Fruit fly (Drosophila melanogaster) Kc167 (cell line): ENCODE results near the gene CG42577.
"Not testable (repeated sequence)": the region's sequence is repeated elsewhere in the genome, so short reads cannot be mapped to it uniquely, and the experiment has no call there.

Source experiments
- Myc ChIP-seq: fragments of >200 bp; optimal IDR thresholded peaks from 2 replicates; lab custom pipeline; 2017; ENCODE audit warnings: missing external identifiers
- Sin3A ChIP-seq: fragments of >200 bp; optimal IDR thresholded peaks from 2 replicates; lab custom pipeline; 2018; ENCODE audit warnings: missing external identifiers
- h ChIP-seq: fragments of >200 bp; optimal IDR thresholded peaks from 3 replicates; lab custom pipeline; 2018; ENCODE audit warnings: missing external identifiers
- insv ChIP-seq: fragments of >200 bp; optimal IDR thresholded peaks from 3 replicates; lab custom pipeline; 2018; ENCODE audit warnings: missing external identifiers
- psq ChIP-seq: fragments of >200 bp; optimal IDR thresholded peaks from 2 replicates; lab custom pipeline; 2017; ENCODE audit warnings: missing external identifiers
- ttk ChIP-seq: sonication (Bioruptor generic); optimal IDR thresholded peaks from 2 replicates; lab custom pipeline; 2017; ENCODE audit warnings: missing external identifiers

The CG42577 gene

dm6 chrX:20258939-20259338 lies at the start of gene CG42577:
CG42577 (plus strand) TSS chrX:20259239.
- not testable (repeated sequence) for TF ChIP-seq h; ttk (lab: Kevin White, UChicago); insv (lab: Kevin White, UChicago)

DNA sequence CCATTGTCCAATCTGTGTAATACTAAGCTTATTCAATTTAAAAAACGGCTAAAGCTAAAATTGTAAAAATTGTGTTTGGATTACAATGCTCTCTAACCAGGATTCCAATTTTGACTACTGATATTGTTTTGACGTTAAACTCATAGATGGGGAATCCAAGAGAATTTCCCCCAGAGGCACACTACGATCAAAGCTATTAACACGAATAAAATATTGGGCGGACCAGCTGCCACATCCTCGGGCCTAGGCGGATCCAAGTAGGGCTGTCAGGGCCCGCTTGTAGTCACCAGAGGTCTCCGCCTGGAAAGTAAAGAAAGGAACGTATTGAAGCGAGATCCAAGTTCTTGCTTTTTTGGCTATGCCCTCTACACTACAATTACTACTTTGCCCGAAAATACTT lies 49.5 kb upstream of the CG42577 start, which contains the start of gene SdicB:
Gene SdicB, minus strand, starts transcription at position 101 of the 400 bp plus-strand sequence.
- not testable (repeated sequence) for TF ChIP-seq Myc, Sin3A, psq (lab: Kevin White, UChicago)

DNA sequence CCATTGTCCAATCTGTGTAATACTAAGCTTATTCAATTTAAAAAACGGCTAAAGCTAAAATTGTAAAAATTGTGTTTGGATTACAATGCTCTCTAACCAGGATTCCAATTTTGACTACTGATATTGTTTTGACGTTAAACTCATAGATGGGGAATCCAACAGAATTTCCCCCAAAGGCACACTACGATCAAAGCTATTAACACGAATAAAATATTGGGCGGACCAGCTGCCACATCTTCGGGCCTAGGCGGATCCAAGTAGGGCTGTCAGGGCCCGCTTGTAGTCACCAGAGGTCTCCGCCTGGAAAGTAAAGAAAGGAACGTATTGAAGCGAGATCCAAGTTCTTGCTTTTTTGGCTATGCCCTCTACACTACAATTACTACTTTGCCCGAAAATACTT lies 41.9 kb upstream of the CG42577 start, which contains the start of gene SdicC:
Gene SdicC, minus strand, starts transcription at position 101 of the 400 bp plus-strand sequence.
- not testable (repeated sequence) for TF ChIP-seq Myc, Sin3A, insv (lab: Kevin White, UChicago)

DNA sequence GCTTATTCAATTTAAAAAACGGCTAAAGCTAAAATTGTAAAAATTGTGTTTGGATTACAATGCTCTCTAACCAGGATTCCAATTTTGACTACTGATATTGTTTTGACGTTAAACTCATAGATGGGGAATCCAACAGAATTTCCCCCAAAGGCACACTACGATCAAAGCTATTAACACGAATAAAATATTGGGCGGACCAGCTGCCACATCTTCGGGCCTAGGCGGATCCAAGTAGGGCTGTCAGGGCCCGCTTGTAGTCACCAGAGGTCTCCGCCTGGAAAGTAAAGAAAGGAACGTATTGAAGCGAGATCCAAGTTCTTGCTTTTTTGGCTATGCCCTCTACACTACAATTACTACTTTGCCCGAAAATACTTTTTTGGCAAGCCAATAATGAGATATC lies 34.1 kb upstream of the CG42577 start, which contains the start of gene Sdic4:
Gene Sdic4, minus strand, starts transcription at position 101 of the 400 bp plus-strand sequence.
- TF ChIP-seq Sin3A (lab: Kevin White, UChicago); Myc (lab: Kevin White, UChicago); h: not testable (repeated sequence)

DNA sequence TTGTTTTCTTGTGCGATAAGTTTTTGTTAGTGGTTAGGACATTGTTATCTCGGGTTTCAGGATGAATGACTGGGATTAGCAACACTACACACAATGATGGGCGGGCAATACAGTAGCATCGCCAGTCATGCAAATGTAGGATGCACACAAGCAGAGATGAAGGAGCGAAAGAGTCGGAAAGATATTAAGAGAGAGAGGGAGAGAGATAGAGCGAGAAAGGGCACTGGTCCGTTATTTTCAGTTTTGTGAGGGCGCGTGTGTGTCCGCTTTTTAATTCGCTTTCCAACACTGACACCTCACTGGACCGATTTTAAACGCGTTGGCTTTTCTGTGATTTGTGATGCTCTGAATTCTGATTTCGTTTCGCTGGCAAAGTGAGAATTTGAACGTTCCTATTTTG lies 27.4 kb upstream of the CG42577 start:
- no peak for TF ChIP-seq Sin3A (lab: Kevin White, UChicago)
- TF ChIP-seq h = no peak
- no peak for TF ChIP-seq Myc (lab: Kevin White, UChicago)
- no peak for TF ChIP-seq psq (lab: Kevin White, UChicago)
- TF ChIP-seq insv (lab: Kevin White, UChicago) = no peak

DNA sequence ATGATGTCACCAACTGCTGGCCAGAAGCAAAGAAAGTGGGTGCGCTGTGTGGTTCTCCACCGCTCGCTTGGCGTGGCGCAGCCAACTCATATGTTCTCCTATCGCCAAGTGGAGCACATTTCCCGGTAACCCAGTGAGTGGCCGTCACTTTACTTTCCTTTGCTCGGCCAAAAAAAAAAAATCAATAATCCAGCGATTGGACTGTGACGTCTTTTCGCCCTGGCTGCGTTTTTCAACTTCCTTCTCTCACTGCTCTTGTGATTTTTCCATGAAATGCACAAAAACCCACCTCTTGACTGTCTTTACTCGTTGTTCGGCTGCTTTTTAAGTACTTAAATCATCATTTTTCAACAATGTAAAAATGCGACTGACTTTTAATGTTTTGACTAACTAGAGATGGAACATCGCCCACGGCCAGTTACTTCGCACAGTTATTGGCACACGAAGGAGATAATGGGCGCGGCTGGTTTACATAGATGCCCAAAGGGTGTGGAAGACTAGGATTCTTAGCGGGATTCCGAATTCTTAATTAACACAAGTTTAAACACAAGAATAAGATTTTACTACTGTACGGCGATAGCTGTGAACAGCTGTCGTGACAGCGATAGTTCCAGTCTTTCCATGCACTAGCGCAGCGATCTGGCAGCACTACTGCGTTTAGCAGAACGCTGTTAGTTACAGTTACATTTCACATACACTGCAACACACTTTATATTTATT lies 23.1 kb upstream of the CG42577 start, which contains the start of gene sw:
Gene sw, minus strand, starts transcription at position 589 of the 720 bp plus-strand sequence.
- no peak for TF ChIP-seq insv (lab: Kevin White, UChicago)
- no peak for TF ChIP-seq ttk (lab: Kevin White, UChicago)
- TF ChIP-seq Sin3A (lab: Kevin White, UChicago) = no peak
- no peak for TF ChIP-seq h
- TF ChIP-seq Myc (lab: Kevin White, UChicago) = no peak
- TF ChIP-seq psq (lab: Kevin White, UChicago) = no peak

dm6 chrX:20237914-20238313 lies 21.1 kb upstream of the CG42577 start:
- no peak for TF ChIP-seq psq (lab: Kevin White, UChicago)
- no peak for TF ChIP-seq Sin3A (lab: Kevin White, UChicago)
- TF ChIP-seq insv (lab: Kevin White, UChicago) = no peak
- no peak for TF ChIP-seq ttk (lab: Kevin White, UChicago)
- no peak for TF ChIP-seq h
- TF ChIP-seq Myc (lab: Kevin White, UChicago) = no peak

DNA sequence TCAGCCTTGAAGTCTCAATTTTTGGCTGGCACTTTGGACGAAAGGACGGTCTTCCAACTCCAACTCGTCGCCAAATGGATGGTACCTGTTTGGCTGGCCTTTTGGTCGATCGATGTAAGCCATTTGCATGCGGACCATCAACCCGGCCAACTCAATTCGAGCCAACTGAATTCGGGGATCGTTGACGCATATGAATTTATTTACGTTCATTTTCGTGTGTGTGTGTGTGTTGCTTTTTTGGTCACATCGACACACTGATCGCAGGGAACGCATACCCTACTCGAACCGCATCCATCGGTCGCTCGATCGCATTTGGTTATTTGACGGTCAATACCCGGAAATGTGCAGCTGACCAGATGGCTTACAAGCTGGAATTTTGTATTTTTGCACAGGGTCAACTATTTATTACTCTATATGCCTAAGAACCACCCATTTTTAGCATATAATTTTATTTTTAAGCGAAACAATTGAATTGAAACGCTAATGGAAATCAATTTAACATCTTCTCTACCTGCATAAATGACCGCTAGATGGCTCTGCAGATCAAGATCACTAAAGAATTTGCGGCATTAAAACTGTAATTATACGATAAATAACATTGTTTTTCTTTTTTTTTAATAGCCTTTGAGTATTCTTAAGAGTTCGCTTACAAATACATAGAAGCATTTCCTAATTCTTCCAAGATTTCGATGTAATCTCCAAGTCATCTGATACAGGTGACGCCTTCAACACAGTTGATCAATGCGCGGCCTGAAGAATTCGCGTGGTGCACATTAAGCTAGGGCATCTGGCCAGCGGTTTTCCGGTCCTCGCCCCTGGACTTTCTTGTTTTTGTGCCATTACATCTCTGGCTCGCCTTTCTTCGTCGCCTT lies 20.1 kb upstream of the CG42577 start:
- TF ChIP-seq Myc (lab: Kevin White, UChicago) = no peak

DNA sequence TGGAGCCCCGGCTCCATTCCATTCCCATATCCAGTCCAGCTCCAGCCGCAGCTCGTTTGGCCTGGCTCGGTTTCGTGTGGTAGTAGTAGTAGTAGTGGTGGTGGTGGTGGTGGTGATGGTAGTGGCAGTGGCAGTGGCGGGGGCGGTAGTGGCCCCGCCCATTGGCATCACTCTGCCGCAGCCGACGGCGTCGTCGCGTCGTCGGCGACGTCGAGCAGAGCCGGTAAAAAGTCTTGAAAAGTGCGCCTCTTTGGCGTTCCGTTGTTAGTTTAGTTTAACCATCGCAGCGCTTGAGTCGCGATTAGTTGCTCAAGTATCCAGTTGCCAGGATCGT lies 19.5 kb upstream of the CG42577 start, which contains the start of gene obst-A:
Gene obst-A, plus strand, starts transcription at position 248 of the 334 bp plus-strand sequence.
- TF ChIP-seq Myc (lab: Kevin White, UChicago) = no peak
- no peak for TF ChIP-seq ttk (lab: Kevin White, UChicago)
- TF ChIP-seq psq (lab: Kevin White, UChicago) = no peak
- TF ChIP-seq insv (lab: Kevin White, UChicago) = no peak
- no peak for TF ChIP-seq Sin3A (lab: Kevin White, UChicago)
- no peak for TF ChIP-seq h

DNA sequence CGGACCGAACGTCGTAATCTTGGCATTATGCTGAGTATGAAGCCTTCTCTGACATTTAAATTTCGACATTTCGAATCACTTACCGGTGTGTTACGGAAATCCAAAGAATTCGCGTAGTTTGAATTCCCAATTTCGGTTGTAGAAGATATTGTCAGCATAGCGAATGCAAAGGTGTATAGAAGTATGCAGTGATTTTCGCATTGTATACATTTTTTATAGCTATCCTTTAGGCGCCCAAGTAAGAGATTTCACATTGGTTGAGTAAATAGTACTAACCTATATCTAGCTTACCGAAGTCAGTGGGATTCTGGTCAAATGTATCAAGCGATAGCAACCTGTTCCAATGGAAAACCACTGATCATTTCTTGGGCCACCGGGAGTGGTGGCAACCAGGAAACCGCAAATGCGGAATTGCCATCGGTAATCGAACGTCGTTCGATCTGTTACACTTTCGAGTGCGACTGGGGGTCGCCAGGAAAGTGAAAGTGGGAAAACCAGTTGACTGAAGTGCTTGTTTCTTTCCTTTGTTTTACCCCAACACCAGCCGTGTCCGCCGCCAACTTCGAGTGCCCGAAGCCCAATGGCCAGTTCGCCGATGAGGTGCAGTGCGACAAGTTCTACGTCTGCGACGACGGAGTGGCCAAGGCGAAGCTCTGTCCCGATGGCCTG lies 18.4 kb upstream of the CG42577 start:
- no peak for TF ChIP-seq ttk (lab: Kevin White, UChicago)
- no peak for TF ChIP-seq psq (lab: Kevin White, UChicago)
- no peak for TF ChIP-seq Sin3A (lab: Kevin White, UChicago)
- TF ChIP-seq insv (lab: Kevin White, UChicago) = no peak
- TF ChIP-seq h = no peak
- no peak for TF ChIP-seq Myc (lab: Kevin White, UChicago)

DNA sequence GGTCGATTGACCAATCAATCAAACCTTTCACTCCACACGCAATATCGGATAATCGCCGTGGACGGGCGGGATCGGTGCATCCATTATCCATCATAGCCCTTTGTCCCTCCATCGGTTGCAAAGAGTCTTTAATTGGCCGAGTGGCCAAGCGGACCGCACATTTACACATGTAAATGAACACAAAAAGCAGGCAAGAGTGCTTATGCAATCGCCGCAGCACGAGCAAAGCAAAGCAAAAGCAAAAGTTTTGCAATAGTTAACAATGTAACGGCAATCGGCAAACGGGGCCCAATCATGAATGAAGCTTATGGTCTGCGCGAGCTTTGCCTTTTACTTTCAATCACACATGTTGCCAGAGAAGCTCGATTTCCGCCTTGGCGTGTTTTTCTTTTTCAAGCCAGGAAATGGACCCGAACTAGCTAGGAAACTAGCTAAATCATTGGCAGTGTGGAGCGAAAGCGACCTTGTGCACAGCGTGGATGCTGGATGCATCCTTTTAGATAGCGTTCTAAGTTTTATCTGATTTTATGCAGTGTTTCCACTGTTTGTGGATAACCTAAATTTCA lies 15.7 kb upstream of the CG42577 start:
- TF ChIP-seq h (no peak), Myc (lab: Kevin White, UChicago) (no peak), ttk (lab: Kevin White, UChicago) (no peak), insv (lab: Kevin White, UChicago) (no peak)
